Worm (Caenorhabditis elegans): ENCODE results near the gene F23A7.8.

DNA sequence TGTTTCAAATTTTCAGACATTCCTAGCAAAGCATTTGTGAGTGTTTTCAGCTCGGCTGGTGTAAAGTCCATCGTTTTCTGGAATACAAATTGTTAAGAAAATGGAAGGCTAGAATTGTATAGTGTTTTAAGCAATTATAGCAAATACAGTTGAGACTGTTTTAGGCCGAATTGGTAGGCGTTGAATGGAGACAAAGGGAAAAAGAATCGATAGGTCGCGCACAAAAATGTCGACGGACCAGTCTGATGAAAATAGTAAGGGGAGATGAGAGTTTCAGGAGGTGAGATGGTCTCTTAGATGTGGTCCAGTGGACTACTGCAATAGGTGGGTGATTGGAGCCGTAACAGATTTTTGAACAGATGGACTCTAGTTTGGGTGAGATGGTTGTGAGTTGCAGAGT lies 27.5 kb downstream of the F23A7.8 start:
- TF ChIP-seq ceh-9 (tag; optimal IDR thresholded peaks at IDR 0.05) = no peak
- no peak for TF ChIP-seq pha-4 (tag; optimal IDR thresholded peaks at IDR 0.05)
- TF ChIP-seq ama-1 (optimal IDR thresholded peaks at IDR 0.05) = no peak
- TF ChIP-seq nfya-1 (tag; optimal IDR thresholded peaks at IDR 0.05) = no peak
- no peak for TF ChIP-seq che-1 (tag; optimal IDR thresholded peaks at IDR 0.05)
- TF ChIP-seq fkh-10 (GFP tag; optimal IDR thresholded peaks at IDR 0.05) = no peak
- no peak for TF ChIP-seq elt-2 (tag; optimal IDR thresholded peaks at IDR 0.05)
- TF ChIP-seq ceh-6 (GFP tag; optimal IDR thresholded peaks at IDR 0.05) = no peak
- TF ChIP-seq unc-86 (tag; optimal IDR thresholded peaks at IDR 0.05) = no peak
- no peak for TF ChIP-seq unc-55 (GFP tag; optimal IDR thresholded peaks at IDR 0.05)
- TF ChIP-seq ceh-48 (tag; optimal IDR thresholded peaks at IDR 0.05) = no peak

All from whole organism, late embryonic.